Fruit fly (Drosophila melanogaster) whole organism, embryonic: ENCODE data around the gene unk.

ENCODE experiments used
- CG10209 ChIP-seq: fragments of 200-800 bp; sonication (Bioruptor generic); optimal IDR thresholded peaks from 3 replicates; lab custom pipeline; 2017; ENCODE audit warnings: missing biosample characterization, mild to moderate bottlenecking, missing genetic modification characterization, missing genetic modification reagents
- CG10979 ChIP-seq: fragments of 200-800 bp; sonication (Bioruptor generic); optimal IDR thresholded peaks from 2 replicates; lab custom pipeline; 2018; ENCODE audit warnings: missing biosample characterization, mild to moderate bottlenecking, missing genetic modification characterization, moderate library complexity
- CG11695 ChIP-seq: fragments of 200-800 bp; sonication (Bioruptor generic); IDR thresholded peaks from 3 replicates; pipeline ENCODE4 v1.3.6; 2022; ENCODE audit warnings: missing biosample characterization, missing genetic modification characterization
- CG12155 ChIP-seq: fragments of 200-800 bp; sonication (Bioruptor generic); optimal IDR thresholded peaks from 3 replicates; lab custom pipeline; 2016; ENCODE audit warnings: missing biosample characterization, missing genetic modification characterization
- CG12659 ChIP-seq: fragments of 200-800 bp; sonication (Bioruptor generic); optimal IDR thresholded peaks from 3 replicates; lab custom pipeline; 2017; ENCODE audit warnings: mild to moderate bottlenecking, missing biosample characterization, missing genetic modification reagents, missing genetic modification characterization
- CG12942 ChIP-seq: fragments of 200-800 bp; sonication (Bioruptor generic); optimal IDR thresholded peaks from 3 replicates; lab custom pipeline; 2016; ENCODE audit warnings: missing biosample characterization, missing genetic modification characterization
- CG13424 ChIP-seq: fragments of 200-800 bp; sonication (Bioruptor generic); optimal IDR thresholded peaks from 2 replicates; lab custom pipeline; 2019; ENCODE audit warnings: missing biosample characterization, mild to moderate bottlenecking, missing genetic modification characterization, moderate library complexity
- CG14050 ChIP-seq: fragments of 200-800 bp; sonication (Bioruptor generic); IDR thresholded peaks from 3 replicates; pipeline ENCODE4 v1.3.6; 2022; ENCODE audit warnings: missing biosample characterization, missing genetic modification characterization
- CG15269 ChIP-seq: fragments of 200-800 bp; sonication (Bioruptor generic); optimal IDR thresholded peaks from 2 replicates; lab custom pipeline; 2018; ENCODE audit warnings: missing biosample characterization, mild to moderate bottlenecking, missing genetic modification characterization, moderate library complexity
- CG15696 ChIP-seq: fragments of 200-800 bp; sonication (Bioruptor generic); optimal IDR thresholded peaks from 2 replicates; lab custom pipeline; 2019; ENCODE audit warnings: missing biosample characterization, mild to moderate bottlenecking, missing genetic modification characterization, moderate library complexity
- CG2712 ChIP-seq: fragments of 200-800 bp; optimal IDR thresholded peaks from 3 replicates; lab custom pipeline; 2019; ENCODE audit warnings: missing biosample characterization, mild to moderate bottlenecking, missing genetic modification characterization, moderate library complexity
- CG31441 ChIP-seq: fragments of 200-800 bp; sonication (Bioruptor generic); IDR thresholded peaks from 2 replicates; pipeline ENCODE4 v1.3.6; 2022; ENCODE audit warnings: missing biosample characterization, missing genetic modification characterization
- CG32532 ChIP-seq: fragments of 200-800 bp; sonication (Bioruptor generic); IDR thresholded peaks from 2 replicates; pipeline ENCODE4 v1.3.6; 2022; ENCODE audit warnings: missing biosample characterization, missing genetic modification characterization
- CG6654 ChIP-seq: fragments of 200-800 bp; sonication (Bioruptor generic); optimal IDR thresholded peaks from 2 replicates; lab custom pipeline; 2017; ENCODE audit warnings: missing biosample characterization, mild to moderate bottlenecking, missing genetic modification characterization
- CG7556 ChIP-seq: fragments of 200-800 bp; sonication (Bioruptor generic); optimal IDR thresholded peaks from 2 replicates; lab custom pipeline; 2017; ENCODE audit warnings: missing biosample characterization, mild to moderate bottlenecking, missing genetic modification characterization
- CG8478 ChIP-seq: fragments of >200 bp; optimal IDR thresholded peaks from 2 replicates; lab custom pipeline; 2018
- CG9932 ChIP-seq: fragments of 200-800 bp; sonication (Bioruptor generic); IDR thresholded peaks from 2 replicates; pipeline ENCODE4 v1.3.6; 2022; ENCODE audit warnings: missing biosample characterization, missing genetic modification characterization
- CoRest ChIP-seq: fragments of 200-800 bp; sonication (Bioruptor generic); optimal IDR thresholded peaks from 3 replicates; lab custom pipeline; 2018; ENCODE audit warnings: missing biosample characterization, mild to moderate bottlenecking, missing genetic modification characterization, moderate library complexity
- Eip74EF ChIP-seq, 2 experiments: fragments of 200-800 bp in 1 of 2; fragments of >200 bp in 1 of 2; sonication (Bioruptor generic) in 1 of 2; optimal IDR thresholded peaks; 2 replicates each; lab custom pipeline; 2017 to 2019; ENCODE audit warnings: missing biosample characterization in 2 of 2, missing genetic modification characterization in 2 of 2, mild to moderate bottlenecking in 1 of 2, moderate library complexity in 1 of 2
- Ets65A ChIP-seq: fragments of 200-800 bp; sonication (Bioruptor generic); peaks from one replicate; lab custom pipeline; 2016; ENCODE audit warnings: missing biosample characterization, missing genetic modification characterization
- HLH3B ChIP-seq: fragments of 200-800 bp; sonication (Bioruptor generic); IDR thresholded peaks from 2 replicates; pipeline ENCODE4 v1.3.6; 2022; ENCODE audit warnings: missing biosample characterization, missing genetic modification characterization
- HLH54F ChIP-seq: fragments of 200-800 bp; sonication (Bioruptor generic); optimal IDR thresholded peaks from 3 replicates; lab custom pipeline; 2016; ENCODE audit warnings: missing biosample characterization, missing genetic modification characterization
- Hsf ChIP-seq: fragments of 200-800 bp; sonication (Bioruptor generic); optimal IDR thresholded peaks from 3 replicates; lab custom pipeline; 2016; ENCODE audit warnings: missing biosample characterization, missing genetic modification characterization
- NC2β ChIP-seq: fragments of 200-800 bp; sonication (Bioruptor generic); optimal IDR thresholded peaks from 2 replicates; lab custom pipeline; 2016; ENCODE audit warnings: missing biosample characterization, missing genetic modification characterization
- Nf-YC ChIP-seq: fragments of 200-800 bp; optimal IDR thresholded peaks from 3 replicates; lab custom pipeline; 2019; ENCODE audit warnings: missing biosample characterization, mild to moderate bottlenecking, missing genetic modification characterization, moderate library complexity
- PHDP ChIP-seq: fragments of 200-800 bp; sonication (Bioruptor generic); optimal IDR thresholded peaks from 3 replicates; lab custom pipeline; 2018; ENCODE audit warnings: missing biosample characterization, mild to moderate bottlenecking, missing genetic modification characterization, moderate library complexity
- Rfx ChIP-seq: fragments of 200-800 bp; sonication (Bioruptor generic); IDR thresholded peaks from 2 replicates; pipeline ENCODE4 v1.3.6; 2022; ENCODE audit warnings: missing biosample characterization, missing genetic modification characterization
- TFAM ChIP-seq: fragments of 200-800 bp; sonication (Bioruptor generic); optimal IDR thresholded peaks from 2 replicates; lab custom pipeline; 2017; ENCODE audit warnings: missing biosample characterization, missing genetic modification characterization, inconsistent platforms
- ash1 ChIP-seq: fragments of 200-800 bp; sonication (Bioruptor generic); optimal IDR thresholded peaks from 2 replicates; lab custom pipeline; 2018; ENCODE audit warnings: missing biosample characterization, mild to moderate bottlenecking, missing genetic modification characterization
- bowl ChIP-seq: fragments of 200-800 bp; sonication (Bioruptor generic); IDR thresholded peaks from 2 replicates; pipeline ENCODE4 v1.3.6; 2022; ENCODE audit warnings: missing biosample characterization, missing genetic modification characterization
- ci ChIP-seq: fragments of 200-800 bp; sonication (Bioruptor generic); IDR thresholded peaks from 3 replicates; pipeline ENCODE4 v1.3.6; 2022; ENCODE audit warnings: missing biosample characterization, missing genetic modification characterization
- cwo ChIP-seq: fragments of 200-800 bp; sonication (Bioruptor generic); optimal IDR thresholded peaks from 3 replicates; lab custom pipeline; 2017; ENCODE audit warnings: missing biosample characterization, missing genetic modification characterization, mild to moderate bottlenecking, moderate library complexity, missing genetic modification reagents
- dmrt99B ChIP-seq: fragments of 200-800 bp; sonication (Bioruptor generic); optimal IDR thresholded peaks from 2 replicates; lab custom pipeline; 2018; ENCODE audit warnings: missing biosample characterization, mild to moderate bottlenecking, missing genetic modification characterization, moderate library complexity
- dpn ChIP-seq, 2 experiments: fragments of 200-800 bp; sonication (Bioruptor generic); optimal IDR thresholded peaks; 3 replicates each; lab custom pipeline; 2016; ENCODE audit warnings: missing biosample characterization in 2 of 2, missing genetic modification characterization in 2 of 2
- dysf ChIP-seq: fragments of 200-800 bp; sonication (Bioruptor generic); IDR thresholded peaks from 3 replicates; pipeline ENCODE4 v1.3.6; 2022; ENCODE audit warnings: missing biosample characterization, missing genetic modification characterization
- gem ChIP-seq: fragments of 200-800 bp; sonication (Bioruptor generic); optimal IDR thresholded peaks from 2 replicates; lab custom pipeline; 2019; ENCODE audit warnings: missing biosample characterization, mild to moderate bottlenecking, missing genetic modification characterization, moderate library complexity
- inv ChIP-seq: fragments of 200-800 bp; sonication (Bioruptor generic); IDR thresholded peaks from 2 replicates; pipeline ENCODE4 v1.3.6; 2022; ENCODE audit warnings: missing biosample characterization, missing genetic modification characterization; ENCODE audit not compliant: partially characterized antibody
- lab ChIP-seq: fragments of 200-800 bp; sonication (Bioruptor generic); optimal IDR thresholded peaks from 3 replicates; lab custom pipeline; 2017; ENCODE audit warnings: missing biosample characterization, missing genetic modification characterization, mild to moderate bottlenecking, moderate library complexity, missing genetic modification reagents
- lilli ChIP-seq: fragments of 200-800 bp; sonication (Bioruptor generic); optimal IDR thresholded peaks from 3 replicates; lab custom pipeline; 2016; ENCODE audit warnings: missing biosample characterization, missing genetic modification characterization
- oc ChIP-seq: fragments of 200-800 bp; sonication (Bioruptor generic); optimal IDR thresholded peaks from 2 replicates; lab custom pipeline; 2018; ENCODE audit warnings: missing biosample characterization, mild to moderate bottlenecking, missing genetic modification characterization, moderate library complexity
- pan ChIP-seq, 4 experiments: fragments of >200 bp in 3 of 4; fragments of 200-800 bp in 1 of 4; sonication (Bioruptor generic) in 1 of 4; optimal IDR thresholded peaks in 3 of 4; IDR thresholded peaks in 1 of 4; 2 replicates each; pipeline versions ENCODE4 v1.3.6 to Lab custom; 2017 to 2022; ENCODE audit warnings: missing biosample characterization in 2 of 4, missing genetic modification characterization in 2 of 4, mixed read lengths in 1 of 4
- prd ChIP-seq, 3 experiments: fragments of >200 bp in 2 of 3; fragments of 200-800 bp in 1 of 3; sonication (Bioruptor generic) in 1 of 3; optimal IDR thresholded peaks in 2 of 3; IDR thresholded peaks in 1 of 3; 2 replicates in 2 of 3; 3 replicates in 1 of 3; pipeline versions ENCODE4 v1.3.6 to Lab custom; 2017 to 2022; ENCODE audit warnings: missing biosample characterization in 1 of 3, missing genetic modification characterization in 1 of 3
- psq ChIP-seq: fragments of 200-800 bp; sonication (Bioruptor generic); optimal IDR thresholded peaks from 2 replicates; lab custom pipeline; 2017; ENCODE audit warnings: missing biosample characterization, missing genetic modification characterization
- schlank ChIP-seq: fragments of 200-800 bp; sonication (Bioruptor generic); optimal IDR thresholded peaks from 2 replicates; lab custom pipeline; 2018; ENCODE audit warnings: missing biosample characterization, mild to moderate bottlenecking, missing genetic modification characterization
- slbo ChIP-seq: fragments of 200-800 bp; sonication (Bioruptor generic); IDR thresholded peaks from 2 replicates; pipeline ENCODE4 v1.3.6; 2022; ENCODE audit warnings: missing biosample characterization, missing genetic modification characterization
- tx ChIP-seq: fragments of 200-800 bp; sonication (Bioruptor generic); optimal IDR thresholded peaks from 2 replicates; lab custom pipeline; 2016; ENCODE audit warnings: missing biosample characterization, missing genetic modification characterization
- wor ChIP-seq: fragments of 200-800 bp; sonication (Bioruptor generic); IDR thresholded peaks from 2 replicates; pipeline ENCODE4 v1.3.6; 2022; ENCODE audit warnings: missing biosample characterization, missing genetic modification characterization
- zfh2 ChIP-seq: fragments of 200-800 bp; sonication (Bioruptor generic); optimal IDR thresholded peaks from 2 replicates; lab custom pipeline; 2016; ENCODE audit warnings: missing biosample characterization, missing genetic modification characterization

The unk gene

dm6 chr3R:23191108-23191771 lies 33.6 kb upstream of the unk start (continued):
- peak; percentile 71 for TF ChIP-seq Rfx (GFP tag; lab: Robert Waterston, UW)
- TF ChIP-seq HLH54F (GFP tag; lab: Kevin White, UChicago) = peak; percentile 21
- TF ChIP-seq CG12155 = peak; percentile 25
- TF ChIP-seq CG7556 (GFP tag; lab: Kevin White, UChicago) = peak; percentile 9
- peak; percentile 40 for TF ChIP-seq lab
- peak; percentile 0 for TF ChIP-seq cwo
- no peak for TF ChIP-seq wor
- peak; percentile 57 for TF ChIP-seq gem (tag; lab: Kevin White, UChicago)
- peak; percentile 3 for TF ChIP-seq CG10979 (tag; lab: Kevin White, UChicago)
- TF ChIP-seq CG12942 = no peak
- peak; percentile 13 for TF ChIP-seq CG2712 (tag; lab: Kevin White, UChicago)
- peak; percentile 47; the same call in 1 of the 3 replicates for TF ChIP-seq CG11695
- no peak for TF ChIP-seq NC2β (GFP tag; lab: Kevin White, UChicago)
- TF ChIP-seq Eip74EF (GFP tag; optimal IDR thresholded peaks at IDR 0.05; lab: Kevin White, UChicago) = no peak
- peak; percentile 34 for TF ChIP-seq lilli
- peak; percentile 2 for TF ChIP-seq tx (GFP tag; lab: Kevin White, UChicago)
- TF ChIP-seq oc (tag; lab: Kevin White, UChicago) = no peak
- peak in 1 of 2 experiments; percentile 34 for TF ChIP-seq dpn (GFP tag; optimal IDR thresholded peaks at IDR 0.05; lab: Kevin White, UChicago)
- TF ChIP-seq ash1 = no peak
- TF ChIP-seq CG6654 = no peak
- TF ChIP-seq CoRest (tag; lab: Kevin White, UChicago) = peak; percentile 3
- TF ChIP-seq CG15696 (tag; lab: Kevin White, UChicago) = no peak
- TF ChIP-seq zfh2 (GFP tag; lab: Kevin White, UChicago) = peak; percentile 28
- TF ChIP-seq CG15269 (tag; lab: Kevin White, UChicago) = peak; percentile 34
- no peak for TF ChIP-seq prd (optimal IDR thresholded peaks at IDR 0.05; lab: Kevin White, UChicago)
- TF ChIP-seq prd (GFP tag; IDR thresholded peaks at IDR 0.05; lab: Robert Waterston, UW) = 0 out of 3 replicates have a peak, but pooled peaks have one; percentile 7
- TF ChIP-seq HLH3B = peak; percentile 8; the same call in 1 of the 2 replicates
- 0 out of 2 replicates have a peak, but pooled peaks have one; percentile 30 for TF ChIP-seq inv (GFP tag; lab: Robert Waterston, UW)
- peak; percentile 61; the same call in 1 of the 2 replicates for TF ChIP-seq slbo (GFP tag; lab: Robert Waterston, UW)
- TF ChIP-seq Nf-YC (tag; lab: Kevin White, UChicago) = peak; percentile 11
- peak; percentile 10; the same call in 1 of the 2 replicates for TF ChIP-seq CG31441
- no peak for TF ChIP-seq Ets65A (GFP tag; lab: Kevin White, UChicago)
- no peak for TF ChIP-seq TFAM
- no peak for TF ChIP-seq pan (optimal IDR thresholded peaks at IDR 0.05; lab: Kevin White, UChicago)
- TF ChIP-seq pan (GFP tag; optimal IDR thresholded peaks at IDR 0.05 in 1 of 2, IDR thresholded peaks at IDR 0.05 in 1 of 2) = peak in 1 of 2 experiments; percentile 61
- TF ChIP-seq ci (GFP tag; lab: Robert Waterston, UW) = 0 out of 3 replicates have a peak, but pooled peaks have one; percentile 46
- 0 out of 2 replicates have a peak, but pooled peaks have one; percentile 21 for TF ChIP-seq bowl
- peak; percentile 67 for TF ChIP-seq CG9932 (GFP tag; lab: Robert Waterston, UW)
- peak; percentile 21 for TF ChIP-seq CG13424 (tag; lab: Kevin White, UChicago)
- peak; percentile 1 for TF ChIP-seq Hsf (GFP tag; lab: Kevin White, UChicago)
- no peak for TF ChIP-seq CG8478
- peak; percentile 26 for TF ChIP-seq CG12659 (GFP tag; lab: Kevin White, UChicago)
- no peak for TF ChIP-seq schlank (tag; lab: Kevin White, UChicago)
- TF ChIP-seq dysf = peak; percentile 58; the same call in 2 of the 3 replicates
- TF ChIP-seq CG10209 (GFP tag; lab: Kevin White, UChicago) = peak; percentile 10
- TF ChIP-seq dmrt99B = peak; percentile 15
- TF ChIP-seq CG32532 = peak; percentile 71
- peak; percentile 34; the same call in 1 of the 3 replicates for TF ChIP-seq CG14050 (GFP tag; lab: Robert Waterston, UW)
- TF ChIP-seq psq (GFP tag; lab: Kevin White, UChicago) = peak; percentile 5
- TF ChIP-seq PHDP = peak; percentile 33
